Fruit fly (Drosophila melanogaster) whole organism, embryonic: ENCODE results near the gene Eig71Ek.

Source experiments
- ATbp ChIP-seq: fragments of 200-800 bp; sonication (Bioruptor generic); optimal IDR thresholded peaks from 2 replicates; lab custom pipeline; 2017; ENCODE audit warnings: missing biosample characterization, mild to moderate bottlenecking, missing genetic modification characterization, missing genetic modification reagents
- Asciz ChIP-seq: fragments of 200-800 bp; sonication (Bioruptor generic); optimal IDR thresholded peaks from 2 replicates; lab custom pipeline; 2017; ENCODE audit warnings: missing biosample characterization, mild to moderate bottlenecking, missing genetic modification characterization, missing genetic modification reagents
- CG10654 ChIP-seq: fragments of 200-800 bp; sonication (Bioruptor generic); optimal IDR thresholded peaks from 2 replicates; lab custom pipeline; 2016; ENCODE audit warnings: missing biosample characterization, missing genetic modification characterization
- CG12104 ChIP-seq: fragments of 200-800 bp; sonication (Bioruptor generic); optimal IDR thresholded peaks from 3 replicates; lab custom pipeline; 2016; ENCODE audit warnings: missing biosample characterization, missing genetic modification characterization
- CG12219 ChIP-seq: fragments of 200-800 bp; sonication (Bioruptor generic); optimal IDR thresholded peaks from 3 replicates; lab custom pipeline; 2018; ENCODE audit warnings: missing biosample characterization, mild to moderate bottlenecking, missing genetic modification characterization
- CG13123 ChIP-seq: fragments of 200-800 bp; sonication (Bioruptor generic); optimal IDR thresholded peaks from 2 replicates; lab custom pipeline; 2016; ENCODE audit warnings: missing biosample characterization, missing genetic modification characterization
- CG14860 ChIP-seq: fragments of 200-800 bp; sonication (Bioruptor generic); IDR thresholded peaks from 3 replicates; pipeline ENCODE4 v1.3.6; 2022; ENCODE audit warnings: missing biosample characterization, missing genetic modification characterization; ENCODE audit not compliant: partially characterized antibody
- CG1602 ChIP-seq: fragments of 200-800 bp; sonication (Bioruptor generic); optimal IDR thresholded peaks from 3 replicates; lab custom pipeline; 2016; ENCODE audit warnings: missing biosample characterization, missing genetic modification characterization
- CG16813 ChIP-seq: fragments of 200-800 bp; sonication (Bioruptor generic); IDR thresholded peaks from 3 replicates; pipeline ENCODE4 v1.3.6; 2022; ENCODE audit warnings: missing biosample characterization, missing genetic modification characterization; ENCODE audit not compliant: partially characterized antibody
- CG16815 ChIP-seq: fragments of 200-800 bp; sonication (Bioruptor generic); optimal IDR thresholded peaks from 3 replicates; lab custom pipeline; 2017; ENCODE audit warnings: missing biosample characterization, mild to moderate bottlenecking, missing genetic modification characterization
- CG17328 ChIP-seq: fragments of 200-800 bp; sonication (Bioruptor generic); IDR thresholded peaks from 2 replicates; pipeline ENCODE4 v1.3.6; 2022; ENCODE audit warnings: missing biosample characterization, missing genetic modification characterization
- CG17802 ChIP-seq: fragments of 200-800 bp; sonication (Bioruptor generic); optimal IDR thresholded peaks from 2 replicates; lab custom pipeline; 2018; ENCODE audit warnings: missing biosample characterization, mild to moderate bottlenecking, missing genetic modification characterization, moderate library complexity
- CG17829 ChIP-seq: fragments of 200-800 bp; optimal IDR thresholded peaks from 2 replicates; lab custom pipeline; 2019; ENCODE audit warnings: missing biosample characterization, mild to moderate bottlenecking, missing genetic modification characterization, moderate library complexity
- CG2120 ChIP-seq: fragments of 200-800 bp; sonication (Bioruptor generic); optimal IDR thresholded peaks from 3 replicates; lab custom pipeline; 2016; ENCODE audit warnings: missing biosample characterization, missing genetic modification characterization
- CG2199 ChIP-seq: fragments of 200-800 bp; sonication (Bioruptor generic); IDR thresholded peaks from 3 replicates; pipeline ENCODE4 v1.3.6; 2022; ENCODE audit warnings: missing biosample characterization, missing genetic modification characterization
- CG31224 ChIP-seq: fragments of 200-800 bp; sonication (Bioruptor generic); IDR thresholded peaks from 2 replicates; pipeline ENCODE4 v1.3.6; 2022; ENCODE audit warnings: missing biosample characterization, missing genetic modification characterization
- CG31388 ChIP-seq: fragments of 200-800 bp; sonication (Bioruptor generic); optimal IDR thresholded peaks from 2 replicates; lab custom pipeline; 2016; ENCODE audit warnings: missing biosample characterization, missing genetic modification characterization
- CG33557 ChIP-seq: fragments of 200-800 bp; sonication (Bioruptor generic); optimal IDR thresholded peaks from 2 replicates; lab custom pipeline; 2019; ENCODE audit warnings: missing biosample characterization, mild to moderate bottlenecking, missing genetic modification characterization, moderate library complexity
- CG4404 ChIP-seq: fragments of 200-800 bp; sonication (Bioruptor generic); IDR thresholded peaks from 2 replicates; pipeline ENCODE4 v1.3.6; 2022; ENCODE audit warnings: missing biosample characterization, missing genetic modification characterization
- CG6654 ChIP-seq: fragments of 200-800 bp; sonication (Bioruptor generic); optimal IDR thresholded peaks from 2 replicates; lab custom pipeline; 2017; ENCODE audit warnings: missing biosample characterization, mild to moderate bottlenecking, missing genetic modification characterization
- CG7556 ChIP-seq: fragments of 200-800 bp; sonication (Bioruptor generic); optimal IDR thresholded peaks from 2 replicates; lab custom pipeline; 2017; ENCODE audit warnings: missing biosample characterization, mild to moderate bottlenecking, missing genetic modification characterization
- CG8281 ChIP-seq: fragments of 200-800 bp; sonication (Bioruptor generic); optimal IDR thresholded peaks from 2 replicates; lab custom pipeline; 2018; ENCODE audit warnings: missing biosample characterization, mild to moderate bottlenecking, missing genetic modification characterization, moderate library complexity
- CG8924 ChIP-seq: fragments of 200-800 bp; optimal IDR thresholded peaks from 3 replicates; lab custom pipeline; 2019; ENCODE audit warnings: missing biosample characterization, mild to moderate bottlenecking, missing genetic modification characterization, moderate library complexity
- CoRest ChIP-seq: fragments of 200-800 bp; sonication (Bioruptor generic); optimal IDR thresholded peaks from 3 replicates; lab custom pipeline; 2018; ENCODE audit warnings: missing biosample characterization, mild to moderate bottlenecking, missing genetic modification characterization, moderate library complexity
- Hand ChIP-seq: fragments of 200-800 bp; sonication (Bioruptor generic); optimal IDR thresholded peaks from 2 replicates; lab custom pipeline; 2017; ENCODE audit warnings: mild to moderate bottlenecking, missing biosample characterization, missing genetic modification reagents, missing genetic modification characterization
- Mrtf ChIP-seq: fragments of 200-800 bp; sonication (Bioruptor generic); IDR thresholded peaks from 3 replicates; pipeline ENCODE4 v1.3.6; 2022; ENCODE audit warnings: missing biosample characterization, missing genetic modification characterization
- Neu2 ChIP-seq: fragments of 200-800 bp; sonication (Bioruptor generic); optimal IDR thresholded peaks from 3 replicates; lab custom pipeline; 2016; ENCODE audit warnings: missing biosample characterization, missing genetic modification characterization, borderline replicate concordance
- Rfx ChIP-seq: fragments of 200-800 bp; sonication (Bioruptor generic); IDR thresholded peaks from 2 replicates; pipeline ENCODE4 v1.3.6; 2022; ENCODE audit warnings: missing biosample characterization, missing genetic modification characterization
- Sin3A ChIP-seq: fragments of >200 bp; optimal IDR thresholded peaks from 2 replicates; lab custom pipeline; 2018
- Sry-β ChIP-seq: fragments of 200-800 bp; sonication (Bioruptor generic); optimal IDR thresholded peaks from 2 replicates; lab custom pipeline; 2018; ENCODE audit warnings: missing biosample characterization, mild to moderate bottlenecking, missing genetic modification characterization, moderate library complexity
- Ssrp ChIP-seq: fragments of 200-800 bp; sonication (Bioruptor generic); optimal IDR thresholded peaks from 2 replicates; lab custom pipeline; 2018; ENCODE audit warnings: missing biosample characterization, mild to moderate bottlenecking, missing genetic modification characterization, moderate library complexity
- ara ChIP-seq: fragments of 200-800 bp; sonication (Bioruptor generic); IDR thresholded peaks from 2 replicates; pipeline ENCODE4 v1.3.6; 2022; ENCODE audit warnings: missing biosample characterization, missing genetic modification characterization
- bbx ChIP-seq: fragments of 200-800 bp; sonication (Bioruptor generic); IDR thresholded peaks from 2 replicates; pipeline ENCODE4 v1.3.6; 2022; ENCODE audit warnings: missing biosample characterization, missing genetic modification characterization; ENCODE audit not compliant: partially characterized antibody
- cad ChIP-seq: fragments of >200 bp; optimal IDR thresholded peaks from 2 replicates; lab custom pipeline; 2017; ENCODE audit warnings: missing biosample characterization, missing genetic modification characterization
- cas ChIP-seq: fragments of 200-800 bp; sonication (Bioruptor generic); IDR thresholded peaks from 2 replicates; pipeline ENCODE4 v1.3.6; 2022; ENCODE audit warnings: missing biosample characterization, missing genetic modification characterization
- caup ChIP-seq: fragments of 200-800 bp; sonication (Bioruptor generic); optimal IDR thresholded peaks from 3 replicates; lab custom pipeline; 2017; ENCODE audit warnings: missing biosample characterization, mild to moderate bottlenecking, missing genetic modification characterization, moderate library complexity; ENCODE audit not compliant: severe bottlenecking
- corto ChIP-seq: fragments of 200-800 bp; sonication (Bioruptor generic); optimal IDR thresholded peaks from 2 replicates; lab custom pipeline; 2016; ENCODE audit warnings: missing biosample characterization, mild to moderate bottlenecking, missing genetic modification characterization, moderate library complexity
- crc ChIP-seq: fragments of 200-800 bp; sonication (Bioruptor generic); optimal IDR thresholded peaks from 2 replicates; lab custom pipeline; 2016; ENCODE audit warnings: missing biosample characterization, missing genetic modification characterization
- crp ChIP-seq, 2 experiments: fragments of 200-800 bp; sonication (Bioruptor generic); optimal IDR thresholded peaks; 2 replicates in 1 of 2; 3 replicates in 1 of 2; lab custom pipeline; 2017; ENCODE audit warnings: missing biosample characterization in 2 of 2, missing genetic modification characterization in 2 of 2, mild to moderate bottlenecking in 1 of 2, moderate library complexity in 1 of 2
- danr ChIP-seq: fragments of 200-800 bp; sonication (Bioruptor generic); IDR thresholded peaks from 2 replicates; pipeline ENCODE4 v1.3.6; 2022; ENCODE audit warnings: missing biosample characterization, missing genetic modification characterization
- dmrt99B ChIP-seq: fragments of 200-800 bp; sonication (Bioruptor generic); optimal IDR thresholded peaks from 2 replicates; lab custom pipeline; 2018; ENCODE audit warnings: missing biosample characterization, mild to moderate bottlenecking, missing genetic modification characterization, moderate library complexity
- knrl ChIP-seq: fragments of 200-800 bp; sonication (Bioruptor generic); IDR thresholded peaks from 3 replicates; pipeline ENCODE4 v1.3.6; 2022; ENCODE audit warnings: missing biosample characterization, missing genetic modification characterization; ENCODE audit not compliant: partially characterized antibody
- lilli ChIP-seq: fragments of 200-800 bp; sonication (Bioruptor generic); optimal IDR thresholded peaks from 3 replicates; lab custom pipeline; 2016; ENCODE audit warnings: missing biosample characterization, missing genetic modification characterization
- mam ChIP-seq: fragments of 200-800 bp; sonication (Bioruptor generic); optimal IDR thresholded peaks from 3 replicates; lab custom pipeline; 2016; ENCODE audit warnings: missing biosample characterization, missing genetic modification characterization
- repo ChIP-seq: fragments of 200-800 bp; sonication (Bioruptor generic); optimal IDR thresholded peaks from 2 replicates; lab custom pipeline; 2016; ENCODE audit warnings: missing biosample characterization, missing genetic modification characterization
- sc ChIP-seq, 3 experiments: fragments of >200 bp in 2 of 3; fragments of 200-800 bp in 1 of 3; sonication (Bioruptor generic) in 1 of 3; optimal IDR thresholded peaks; 2 replicates in 2 of 3; 3 replicates in 1 of 3; lab custom pipeline; 2017; ENCODE audit warnings: mild to moderate bottlenecking in 1 of 3, missing biosample characterization in 1 of 3, missing genetic modification characterization in 1 of 3, missing genetic modification reagents in 1 of 3
- sna ChIP-seq: fragments of 200-800 bp; sonication (Bioruptor generic); IDR thresholded peaks from 2 replicates; pipeline ENCODE4 v1.3.6; 2022; ENCODE audit warnings: missing biosample characterization, missing genetic modification characterization; ENCODE audit not compliant: partially characterized antibody
- sug ChIP-seq: fragments of 200-800 bp; optimal IDR thresholded peaks from 2 replicates; lab custom pipeline; 2019; ENCODE audit warnings: missing biosample characterization, mild to moderate bottlenecking, missing genetic modification characterization, moderate library complexity

The Eig71Ek gene

DNA sequence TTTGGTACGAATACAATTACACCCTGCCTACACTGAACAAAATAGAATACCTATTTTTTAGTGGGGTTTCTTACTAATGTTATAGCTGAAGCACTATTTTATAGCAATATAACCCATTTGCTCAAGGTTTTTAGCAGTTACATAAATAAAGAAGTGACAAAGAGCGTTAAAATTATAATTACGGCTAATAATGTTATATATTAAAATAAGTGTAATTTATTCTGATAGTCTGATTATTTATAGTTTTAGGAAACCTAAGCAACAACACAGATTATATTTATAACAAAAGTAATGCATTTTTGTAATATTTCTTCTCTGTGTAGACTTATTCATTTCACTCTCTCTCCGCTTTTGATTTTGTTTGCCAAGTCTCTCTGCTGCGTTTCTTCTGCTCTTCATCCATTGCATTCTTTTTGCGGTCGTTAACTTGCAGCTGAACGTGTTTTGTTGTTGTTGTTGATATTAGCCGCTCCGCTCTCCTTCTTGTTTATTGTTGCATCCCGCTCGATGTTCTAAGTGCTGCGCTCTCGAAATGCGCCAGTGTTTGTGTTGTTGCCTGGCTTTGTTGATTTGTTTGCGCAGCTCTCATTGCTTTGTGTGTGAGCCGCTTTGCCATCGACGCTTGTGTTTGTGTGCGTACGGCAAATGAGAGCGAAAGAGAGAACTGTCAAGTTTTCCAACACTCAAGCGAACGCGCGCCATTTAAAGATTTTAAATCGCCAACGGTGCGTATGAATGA is 35.2 kb upstream of the Eig71Ek start (continued):
- TF ChIP-seq CoRest (tag; lab: Kevin White, UChicago), result peak; percentile 97
- TF ChIP-seq cad (GFP tag; lab: Kevin White, UChicago), result no peak
- peak; percentile 74 for TF ChIP-seq CG17328 (GFP tag; lab: Robert Waterston, UW)
- peak; percentile 60 for TF ChIP-seq CG33557 (GFP tag; lab: Kevin White, UChicago)
- peak; percentile 55 for TF ChIP-seq CG31388 (GFP tag; lab: Kevin White, UChicago)
- TF ChIP-seq CG12104 (GFP tag; lab: Kevin White, UChicago), result peak; percentile 89
- peak; percentile 92 for TF ChIP-seq ATbp (GFP tag; lab: Kevin White, UChicago)
- TF ChIP-seq CG16813, result no peak
- peak; percentile 62 for TF ChIP-seq corto
- TF ChIP-seq CG8281 (tag; lab: Kevin White, UChicago), result peak; percentile 79
- peak; percentile 75 for TF ChIP-seq CG4404
- TF ChIP-seq CG16815 (GFP tag; lab: Kevin White, UChicago), result peak; percentile 85
- TF ChIP-seq lilli (GFP tag; lab: Kevin White, UChicago), result peak; percentile 55
- TF ChIP-seq ara (GFP tag; lab: Robert Waterston, UW), result peak; percentile 67
- TF ChIP-seq CG14860, result no peak
- peak; percentile 95 for TF ChIP-seq CG8924 (tag; lab: Kevin White, UChicago)
- TF ChIP-seq CG2120 (GFP tag; lab: Kevin White, UChicago), result peak; percentile 84
- TF ChIP-seq CG17829 (tag; lab: Kevin White, UChicago), result peak; percentile 91
- peak; percentile 66; the same call in 1 of the 3 replicates for TF ChIP-seq Mrtf (GFP tag; lab: Robert Waterston, UW)
- peak; percentile 55 for TF ChIP-seq mam (GFP tag; lab: Kevin White, UChicago)
- peak; percentile 49; the same call in 1 of the 2 replicates for TF ChIP-seq cas
- no peak for TF ChIP-seq sna (GFP tag; lab: Robert Waterston, UW)
- peak; percentile 57 for TF ChIP-seq CG17802 (tag; lab: Kevin White, UChicago)
- TF ChIP-seq repo (GFP tag; lab: Kevin White, UChicago), result no peak
- peak; percentile 80 for TF ChIP-seq CG31224
- no peak for TF ChIP-seq knrl (GFP tag; lab: Robert Waterston, UW)
- no peak for TF ChIP-seq CG13123 (GFP tag; lab: Kevin White, UChicago)
- TF ChIP-seq Hand (GFP tag; lab: Kevin White, UChicago), result peak; percentile 83
- peak; percentile 81 for TF ChIP-seq caup (GFP tag; lab: Kevin White, UChicago)
- TF ChIP-seq CG6654 (GFP tag; lab: Kevin White, UChicago), result peak; percentile 87
- TF ChIP-seq CG12219 (GFP tag; lab: Kevin White, UChicago), result peak; percentile 67
- TF ChIP-seq bbx, result no peak
- no peak for TF ChIP-seq Neu2 (GFP tag; lab: Kevin White, UChicago)
- TF ChIP-seq sug (tag; lab: Kevin White, UChicago), result peak; percentile 72
- TF ChIP-seq CG10654 (GFP tag; lab: Kevin White, UChicago), result peak; percentile 81
- TF ChIP-seq Sin3A (lab: Kevin White, UChicago), result no peak
- TF ChIP-seq Sry-β (GFP tag; lab: Kevin White, UChicago), result peak; percentile 44
- peak; percentile 88 for TF ChIP-seq CG1602
- no peak for TF ChIP-seq sc (optimal IDR thresholded peaks at IDR 0.05; lab: Kevin White, UChicago)
- peak; percentile 90 for TF ChIP-seq sc (GFP tag; optimal IDR thresholded peaks at IDR 0.05; lab: Kevin White, UChicago)
- TF ChIP-seq crp (GFP tag; optimal IDR thresholded peaks at IDR 0.05; lab: Kevin White, UChicago), result peak in 1 of 2 experiments; percentile 43
- TF ChIP-seq crc (GFP tag; lab: Kevin White, UChicago), result no peak
- peak; percentile 52; the same call in 1 of the 2 replicates for TF ChIP-seq danr (GFP tag; lab: Robert Waterston, UW)
- peak; percentile 98 for TF ChIP-seq dmrt99B (tag; lab: Kevin White, UChicago)
- peak; percentile 81 for TF ChIP-seq Rfx (GFP tag; lab: Robert Waterston, UW)
- TF ChIP-seq Ssrp, result peak; percentile 95
- peak; percentile 95 for TF ChIP-seq CG7556
- 0 out of 3 replicates have a peak, but pooled peaks have one; percentile 13 for TF ChIP-seq CG2199 (GFP tag; lab: Robert Waterston, UW)
- peak; percentile 91 for TF ChIP-seq Asciz (GFP tag; lab: Kevin White, UChicago)
